Fruit fly (Drosophila melanogaster) S2 (cell line): ENCODE results near the gene Mf.

Experiments
- CG8478 ChIP-seq: fragments of >200 bp; optimal IDR thresholded peaks from 2 replicates; lab custom pipeline; 2018
- CTCF ChIP-seq, 2 experiments: fragments of >200 bp; optimal IDR thresholded peaks; 2 replicates each; lab custom pipeline; 2018

- TF ChIP-seq CTCF (optimal IDR thresholded peaks at IDR 0.05; lab: Kevin White, UChicago) (peak in 1 of 2 experiments; percentile 39), CG8478 (no peak)
Observed at dm6 chr3R:15147038-15147744, 34.1 kb downstream of the Mf start, which contains the start of gene Glys.
